Worm (Caenorhabditis elegans) whole organism, young adult: ENCODE measurements around the gene fmo-3.

Experiments
- B0261.1 ChIP-seq: sonication (generic microtip); optimal IDR thresholded peaks from 2 replicates; lab custom pipeline; 2016; ENCODE audit warnings: mild to moderate bottlenecking, missing genetic modification characterization, moderate library complexity, missing compliant biosample characterization
- F57A8.1 ChIP-seq: fragments of 200-800 bp; sonication (Bioruptor generic); optimal IDR thresholded peaks from 2 replicates; lab custom pipeline; 2018; ENCODE audit warnings: mild to moderate bottlenecking, missing genetic modification characterization, moderate library complexity, missing compliant biosample characterization
- ceh-40 ChIP-seq: fragments of 200-800 bp; sonication (Bioruptor generic); IDR thresholded peaks from 2 replicates; pipeline ENCODE4 v1.3.6; 2022; ENCODE audit warnings: missing genetic modification characterization, missing compliant biosample characterization
- fkh-3 ChIP-seq: sonication (generic microtip); optimal IDR thresholded peaks from 2 replicates; lab custom pipeline; 2016; ENCODE audit warnings: mild to moderate bottlenecking, missing genetic modification characterization, missing compliant biosample characterization
- hrde-1 ChIP-seq: sonication (generic microtip); optimal IDR thresholded peaks from 2 replicates; lab custom pipeline; 2016; ENCODE audit warnings: missing genetic modification characterization, mild to moderate bottlenecking, missing compliant biosample characterization, moderate library complexity, missing genotype, missing genetic modification reagents, borderline replicate concordance
- mes-4 ChIP-seq: sonication (generic microtip); optimal IDR thresholded peaks from 2 replicates; lab custom pipeline; 2016; ENCODE audit warnings: missing genotype, missing genetic modification characterization, missing compliant biosample characterization
- nfya-1 ChIP-seq: sonication (generic microtip); optimal IDR thresholded peaks from 2 replicates; lab custom pipeline; 2017; ENCODE audit warnings: antibody characterized with exemption, missing compliant biosample characterization, missing genetic modification characterization, borderline replicate concordance; ENCODE audit not compliant: insufficient read depth
- pbrm-1 ChIP-seq: fragments of 200-800 bp; sonication (Bioruptor generic); IDR thresholded peaks from 2 replicates; pipeline ENCODE4 v1.3.6; 2022; ENCODE audit warnings: missing genetic modification reagents, missing genetic modification characterization, missing compliant biosample characterization
- pha-4 ChIP-seq: fragments of 150-350 bp; sonication (generic microtip); optimal IDR thresholded peaks from 2 replicates; lab custom pipeline; 2014; ENCODE audit warnings: missing biosample characterization, missing genetic modification reagents, missing genetic modification characterization
- sea-2 ChIP-seq: fragments of 200-800 bp; sonication (Bioruptor generic); IDR thresholded peaks from 2 replicates; pipeline ENCODE4 v1.3.6; 2022; ENCODE audit warnings: missing genetic modification characterization, missing compliant biosample characterization
- snpc-4 ChIP-seq, 5 experiments: fragments of 150-350 bp in 1 of 5; sonication (generic microtip) in 4 of 5; optimal IDR thresholded peaks; 2 replicates each; lab custom pipeline; 2014 to 2018; ENCODE audit warnings: missing genetic modification characterization in 5 of 5, missing biosample characterization in 3 of 5, antibody characterized with exemption in 2 of 5, mild to moderate bottlenecking in 2 of 5, missing compliant biosample characterization in 2 of 5, missing genotype in 2 of 5, moderate library complexity in 2 of 5, missing genetic modification reagents in 1 of 5
- unc-62 ChIP-seq: fragments of 150-350 bp; optimal IDR thresholded peaks from 2 replicates; lab custom pipeline; 2014; ENCODE audit warnings: missing biosample characterization, missing genetic modification reagents, missing genetic modification characterization
- ztf-6 ChIP-seq: fragments of 200-800 bp; sonication (Bioruptor generic); IDR thresholded peaks from 2 replicates; pipeline ENCODE4 v1.3.6; 2022; ENCODE audit warnings: missing genetic modification reagents, missing genetic modification characterization, missing compliant biosample characterization

DNA sequence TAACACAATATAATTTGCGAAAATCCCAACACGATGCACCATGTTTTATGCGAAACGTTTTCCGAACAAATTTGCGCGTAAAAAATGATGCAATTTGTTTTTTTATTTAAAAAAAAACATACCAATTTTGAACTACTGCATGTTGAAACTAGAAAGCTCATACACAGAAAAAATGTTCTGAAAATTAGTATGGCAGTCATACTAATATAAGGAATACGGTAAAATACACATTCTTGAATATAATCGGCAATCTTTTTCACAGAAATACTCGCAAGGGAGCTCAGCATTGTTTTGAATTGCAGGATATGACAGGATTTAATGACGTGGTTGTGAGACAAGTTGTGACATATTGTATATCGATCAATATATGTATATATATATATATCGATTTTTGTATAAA is 15.5 kb upstream of the fmo-3 start, which contains the start of gene Y39A1A.16:
- TF ChIP-seq nfya-1 (tag; lab: Kevin White, UChicago) (no peak), sea-2 (GFP tag; lab: Robert Waterston, UW) (no peak), snpc-4 (GFP tag; optimal IDR thresholded peaks at IDR 0.05; lab: Kevin White, UChicago) (no peak), snpc-4 (tag; optimal IDR thresholded peaks at IDR 0.05; lab: Kevin White, UChicago) (no peak), B0261.1 (tag; lab: Kevin White, UChicago) (no peak), hrde-1 (tag; lab: Kevin White, UChicago) (no peak), F57A8.1 (no peak), pbrm-1 (GFP tag; lab: Robert Waterston, UW) (no peak), mes-4 (tag; lab: Kevin White, UChicago) (no peak), fkh-3 (no peak), unc-62 (GFP tag; lab: Kevin White, UChicago) (no peak), pha-4 (no peak), ztf-6 (GFP tag; lab: Robert Waterston, UW) (no peak), ceh-40 (GFP tag; lab: Robert Waterston, UW) (no peak)
